Fruit fly (Drosophila melanogaster) whole organism, embryonic: ENCODE results near the gene rdhB.

Experiments used
- Antp ChIP-seq: fragments of 200-800 bp; sonication (Bioruptor generic); optimal IDR thresholded peaks from 3 replicates; lab custom pipeline; 2016; ENCODE audit warnings: missing biosample characterization, missing genetic modification characterization
- B-H1 ChIP-seq: fragments of 200-800 bp; sonication (Bioruptor generic); IDR thresholded peaks from 3 replicates; pipeline ENCODE4 v1.3.6; 2022; ENCODE audit warnings: missing biosample characterization, missing genetic modification characterization
- Blimp-1 ChIP-seq: fragments of 200-800 bp; sonication (Bioruptor generic); optimal IDR thresholded peaks from 3 replicates; lab custom pipeline; 2018; ENCODE audit warnings: missing biosample characterization, missing genetic modification characterization, mild to moderate bottlenecking, moderate library complexity, missing genetic modification reagents
- CG11504 ChIP-seq: fragments of 200-800 bp; sonication (Bioruptor generic); optimal IDR thresholded peaks from 3 replicates; lab custom pipeline; 2019; ENCODE audit warnings: missing biosample characterization, mild to moderate bottlenecking, missing genetic modification characterization, moderate library complexity
- CG12155 ChIP-seq: fragments of 200-800 bp; sonication (Bioruptor generic); optimal IDR thresholded peaks from 3 replicates; lab custom pipeline; 2016; ENCODE audit warnings: missing biosample characterization, missing genetic modification characterization
- CG12236 ChIP-seq: fragments of 200-800 bp; sonication (Bioruptor generic); optimal IDR thresholded peaks from 2 replicates; lab custom pipeline; 2016; ENCODE audit warnings: missing biosample characterization, missing genetic modification characterization
- CG14050 ChIP-seq: fragments of 200-800 bp; sonication (Bioruptor generic); IDR thresholded peaks from 3 replicates; pipeline ENCODE4 v1.3.6; 2022; ENCODE audit warnings: missing biosample characterization, missing genetic modification characterization
- CG1603 ChIP-seq: fragments of 200-800 bp; sonication (Bioruptor generic); optimal IDR thresholded peaks from 2 replicates; lab custom pipeline; 2019; ENCODE audit warnings: missing biosample characterization, mild to moderate bottlenecking, missing genetic modification characterization, moderate library complexity
- CG18011 ChIP-seq: fragments of 200-800 bp; sonication (Bioruptor generic); optimal IDR thresholded peaks from 2 replicates; lab custom pipeline; 2017; ENCODE audit warnings: missing biosample characterization, missing genetic modification characterization, mild to moderate bottlenecking, moderate library complexity, missing genotype
- CG18476 ChIP-seq: fragments of 200-800 bp; sonication (Bioruptor generic); optimal IDR thresholded peaks from 2 replicates; lab custom pipeline; 2016; ENCODE audit warnings: missing biosample characterization, mild to moderate bottlenecking, missing genetic modification characterization
- CG2678 ChIP-seq: fragments of 200-800 bp; sonication (Bioruptor generic); optimal IDR thresholded peaks from 3 replicates; lab custom pipeline; 2019; ENCODE audit warnings: missing biosample characterization, mild to moderate bottlenecking, missing genetic modification characterization, moderate library complexity
- CG30431 ChIP-seq: fragments of 200-800 bp; sonication (Bioruptor generic); optimal IDR thresholded peaks from 2 replicates; lab custom pipeline; 2017; ENCODE audit warnings: missing biosample characterization, missing genetic modification characterization
- CG32772 ChIP-seq: fragments of 200-800 bp; sonication (Bioruptor generic); IDR thresholded peaks from 2 replicates; pipeline ENCODE4 v1.3.6; 2022; ENCODE audit warnings: missing biosample characterization, missing genetic modification characterization
- CG6175 ChIP-seq: fragments of 200-800 bp; sonication (Bioruptor generic); IDR thresholded peaks from 3 replicates; pipeline ENCODE4 v1.3.6; 2022; ENCODE audit warnings: missing biosample characterization, missing genetic modification characterization
- CG6254 ChIP-seq: fragments of 200-800 bp; sonication (Bioruptor generic); optimal IDR thresholded peaks from 3 replicates; lab custom pipeline; 2017; ENCODE audit warnings: mild to moderate bottlenecking, missing biosample characterization, missing genetic modification reagents, missing genetic modification characterization
- CG7786 ChIP-seq: fragments of 200-800 bp; sonication (Bioruptor generic); optimal IDR thresholded peaks from 2 replicates; lab custom pipeline; 2016; ENCODE audit warnings: missing biosample characterization, missing genetic modification characterization
- CG7839 ChIP-seq: fragments of 200-800 bp; sonication (Bioruptor generic); optimal IDR thresholded peaks from 3 replicates; lab custom pipeline; 2018; ENCODE audit warnings: missing biosample characterization, mild to moderate bottlenecking, missing genetic modification characterization, moderate library complexity
- CG7987 ChIP-seq: fragments of 200-800 bp; sonication (Bioruptor generic); optimal IDR thresholded peaks from 2 replicates; lab custom pipeline; 2018; ENCODE audit warnings: missing biosample characterization, mild to moderate bottlenecking, missing genetic modification characterization, moderate library complexity
- CG8478 ChIP-seq: fragments of >200 bp; optimal IDR thresholded peaks from 2 replicates; lab custom pipeline; 2018
- CG9727 ChIP-seq: fragments of 200-800 bp; sonication (Bioruptor generic); optimal IDR thresholded peaks from 3 replicates; lab custom pipeline; 2017; ENCODE audit warnings: missing biosample characterization, mild to moderate bottlenecking, missing genetic modification characterization
- Dfd ChIP-seq, 2 experiments: fragments of >200 bp; optimal IDR thresholded peaks; 2 replicates each; lab custom pipeline; 2017; ENCODE audit warnings: missing biosample characterization in 2 of 2, missing genetic modification characterization in 2 of 2
- Dip3 ChIP-seq: fragments of 200-800 bp; sonication (Bioruptor generic); optimal IDR thresholded peaks from 3 replicates; lab custom pipeline; 2016; ENCODE audit warnings: missing biosample characterization, missing genetic modification characterization
- Dref ChIP-seq: fragments of 200-800 bp; sonication (Bioruptor generic); IDR thresholded peaks from 2 replicates; pipeline ENCODE4 v1.3.6; 2022; ENCODE audit warnings: missing biosample characterization, missing genetic modification characterization
- Drgx ChIP-seq: fragments of 200-800 bp; sonication (Bioruptor generic); IDR thresholded peaks from 2 replicates; pipeline ENCODE4 v1.3.6; 2022; ENCODE audit warnings: missing biosample characterization, missing genetic modification characterization
- Ets65A ChIP-seq: fragments of 200-800 bp; sonication (Bioruptor generic); peaks from one replicate; lab custom pipeline; 2016; ENCODE audit warnings: missing biosample characterization, missing genetic modification characterization
- HHEX ChIP-seq: fragments of 200-800 bp; sonication (Bioruptor generic); optimal IDR thresholded peaks from 3 replicates; lab custom pipeline; 2017; ENCODE audit warnings: missing biosample characterization, mild to moderate bottlenecking, missing genetic modification characterization, missing genetic modification reagents
- Lhr ChIP-seq: fragments of 200-800 bp; sonication (Bioruptor generic); optimal IDR thresholded peaks from 3 replicates; lab custom pipeline; 2017; ENCODE audit warnings: mild to moderate bottlenecking, missing biosample characterization, missing genetic modification reagents, missing genetic modification characterization
- Nf-YA ChIP-seq: fragments of 200-800 bp; sonication (Bioruptor generic); IDR thresholded peaks from 2 replicates; pipeline ENCODE4 v1.3.6; 2022; ENCODE audit warnings: missing biosample characterization, missing genetic modification characterization
- Scr ChIP-seq: fragments of 200-800 bp; sonication (Bioruptor generic); IDR thresholded peaks from 2 replicates; pipeline ENCODE4 v1.3.6; 2022; ENCODE audit warnings: missing biosample characterization, missing genetic modification characterization; ENCODE audit not compliant: partially characterized antibody
- Side ChIP-seq: fragments of 200-800 bp; sonication (Bioruptor generic); optimal IDR thresholded peaks from 2 replicates; lab custom pipeline; 2016; ENCODE audit warnings: missing biosample characterization, missing genetic modification characterization
- Sin3A ChIP-seq: fragments of >200 bp; optimal IDR thresholded peaks from 2 replicates; lab custom pipeline; 2018
- Stat92E ChIP-seq, 3 experiments: fragments of >200 bp in 2 of 3; fragments of 200-800 bp in 1 of 3; sonication (Bioruptor generic) in 1 of 3; optimal IDR thresholded peaks; 2 replicates each; lab custom pipeline; 2017 to 2019; ENCODE audit warnings: missing biosample characterization in 3 of 3, missing genetic modification characterization in 3 of 3, mild to moderate bottlenecking in 1 of 3, moderate library complexity in 1 of 3
- Taf1 ChIP-seq: fragments of 200-800 bp; sonication (Bioruptor generic); IDR thresholded peaks from 2 replicates; pipeline ENCODE4 v1.3.6; 2022; ENCODE audit warnings: missing biosample characterization, missing genetic modification characterization
- chm ChIP-seq: fragments of 200-800 bp; sonication (Bioruptor generic); IDR thresholded peaks from 2 replicates; pipeline ENCODE4 v1.3.6; 2022; ENCODE audit warnings: missing biosample characterization, missing genetic modification characterization
- chn ChIP-seq: fragments of 200-800 bp; sonication (Bioruptor generic); optimal IDR thresholded peaks from 2 replicates; lab custom pipeline; 2016; ENCODE audit warnings: missing biosample characterization, missing genetic modification characterization
- danr ChIP-seq: fragments of 200-800 bp; sonication (Bioruptor generic); IDR thresholded peaks from 2 replicates; pipeline ENCODE4 v1.3.6; 2022; ENCODE audit warnings: missing biosample characterization, missing genetic modification characterization
- dmrt99B ChIP-seq: fragments of 200-800 bp; sonication (Bioruptor generic); optimal IDR thresholded peaks from 2 replicates; lab custom pipeline; 2018; ENCODE audit warnings: missing biosample characterization, mild to moderate bottlenecking, missing genetic modification characterization, moderate library complexity
- ewg ChIP-seq: fragments of 200-800 bp; sonication (Bioruptor generic); optimal IDR thresholded peaks from 3 replicates; lab custom pipeline; 2017; ENCODE audit warnings: mild to moderate bottlenecking, missing biosample characterization, missing genetic modification reagents, missing genetic modification characterization
- gcm ChIP-seq: fragments of 200-800 bp; sonication (Bioruptor generic); optimal IDR thresholded peaks from 2 replicates; lab custom pipeline; 2019; ENCODE audit warnings: missing biosample characterization, mild to moderate bottlenecking, missing genetic modification characterization, moderate library complexity
- inv ChIP-seq: fragments of 200-800 bp; sonication (Bioruptor generic); IDR thresholded peaks from 2 replicates; pipeline ENCODE4 v1.3.6; 2022; ENCODE audit warnings: missing biosample characterization, missing genetic modification characterization; ENCODE audit not compliant: partially characterized antibody
- jing ChIP-seq: fragments of 200-800 bp; sonication (Bioruptor generic); optimal IDR thresholded peaks from 2 replicates; lab custom pipeline; 2018; ENCODE audit warnings: missing biosample characterization, mild to moderate bottlenecking, missing genetic modification characterization
- peb ChIP-seq: fragments of 200-800 bp; sonication (Bioruptor generic); IDR thresholded peaks from 2 replicates; pipeline ENCODE4 v1.3.6; 2022; ENCODE audit warnings: missing biosample characterization, missing genetic modification characterization
- phol ChIP-seq: fragments of 200-800 bp; sonication (Bioruptor generic); optimal IDR thresholded peaks from 3 replicates; lab custom pipeline; 2018; ENCODE audit warnings: missing biosample characterization, mild to moderate bottlenecking, missing genetic modification characterization, moderate library complexity
- shn ChIP-seq: fragments of 200-800 bp; sonication (Bioruptor generic); optimal IDR thresholded peaks from 3 replicates; lab custom pipeline; 2016; ENCODE audit warnings: missing biosample characterization, missing genetic modification characterization
- sisA ChIP-seq: fragments of 200-800 bp; sonication (Bioruptor generic); IDR thresholded peaks from 2 replicates; pipeline ENCODE4 v1.3.6; 2022; ENCODE audit warnings: missing biosample characterization, missing genetic modification characterization
- vfl ChIP-seq: fragments of 200-800 bp; sonication (Bioruptor generic); optimal IDR thresholded peaks from 2 replicates; lab custom pipeline; 2016; ENCODE audit warnings: missing biosample characterization, missing genetic modification characterization
- vnd ChIP-seq: fragments of 200-800 bp; sonication (Bioruptor generic); IDR thresholded peaks from 3 replicates; pipeline ENCODE4 v1.3.6; 2022; ENCODE audit warnings: missing biosample characterization, missing genetic modification characterization; ENCODE audit not compliant: partially characterized antibody
- vvl ChIP-seq: fragments of 200-800 bp; sonication (Bioruptor generic); IDR thresholded peaks from 2 replicates; pipeline ENCODE4 v1.3.6; 2022; ENCODE audit warnings: missing biosample characterization, missing genetic modification characterization
- z ChIP-seq: fragments of 200-800 bp; sonication (Bioruptor generic); IDR thresholded peaks from 3 replicates; pipeline ENCODE4 v1.3.6; 2022; ENCODE audit warnings: missing biosample characterization, missing genetic modification characterization

rdhB gene

DNA sequence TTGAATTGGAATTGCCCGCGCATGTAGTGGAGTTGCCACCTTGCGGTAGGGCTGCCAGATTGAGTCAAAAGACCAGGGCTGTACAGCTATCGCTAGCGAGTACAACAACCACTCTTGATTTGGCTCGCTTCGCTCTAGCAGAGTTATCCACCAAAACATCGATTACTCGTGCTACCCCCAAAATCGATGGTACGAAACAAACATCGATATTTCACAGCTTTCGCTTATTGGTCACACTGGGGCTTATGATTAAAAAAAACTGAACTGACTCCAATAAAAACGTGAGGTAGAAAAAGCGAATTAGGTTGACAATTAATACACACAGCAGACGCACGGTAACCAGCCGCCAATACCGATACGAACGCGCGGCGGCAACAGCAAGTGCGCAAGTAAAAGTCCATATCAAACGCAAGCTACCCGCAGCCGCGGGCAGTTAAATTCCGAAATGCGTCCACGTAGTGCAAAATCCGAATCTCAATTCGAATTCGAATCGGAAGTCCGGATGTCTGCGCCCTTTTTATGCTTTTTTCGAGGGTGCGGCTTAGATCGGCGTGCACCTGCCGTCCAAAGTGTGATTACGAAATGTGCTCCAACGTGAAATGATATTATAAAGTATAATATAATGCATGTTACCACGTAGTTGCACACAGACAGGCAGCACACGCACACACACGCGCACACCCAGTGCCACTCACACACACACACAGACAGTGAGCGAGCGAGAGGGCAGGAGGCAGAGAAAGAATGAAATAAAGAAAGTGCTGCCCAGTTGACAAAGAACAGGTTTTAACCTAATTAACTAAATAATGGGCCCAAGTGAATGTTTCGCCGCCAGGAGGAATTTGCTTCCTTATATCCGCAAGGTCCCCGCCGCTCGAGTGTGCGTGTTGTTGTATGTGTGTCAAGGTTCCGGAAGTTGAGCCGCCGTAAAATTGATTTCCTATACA lies 5.2 kb downstream of the rdhB start, which contains the start of gene Sar1 (continued):
- no peak for TF ChIP-seq Taf1 (GFP tag; lab: Robert Waterston, UW)
- TF ChIP-seq Dref (GFP tag; lab: Robert Waterston, UW): peak; percentile 98
- TF ChIP-seq CG32772 (GFP tag; lab: Robert Waterston, UW): peak; percentile 55
- TF ChIP-seq CG11504: peak; percentile 79
- TF ChIP-seq HHEX: no peak
- TF ChIP-seq CG30431 (GFP tag; lab: Kevin White, UChicago): no peak
- TF ChIP-seq Dfd (GFP tag; optimal IDR thresholded peaks at IDR 0.05; lab: Kevin White, UChicago): peak in 1 of 2 experiments; percentile 16
- no peak for TF ChIP-seq CG18011 (GFP tag; lab: Kevin White, UChicago)
- TF ChIP-seq Lhr (GFP tag; lab: Kevin White, UChicago): peak; percentile 99
- TF ChIP-seq CG18476: no peak
- peak; percentile 53 for TF ChIP-seq sisA (GFP tag; lab: Robert Waterston, UW)
- TF ChIP-seq CG2678: no peak
- peak; percentile 89 for TF ChIP-seq inv (GFP tag; lab: Robert Waterston, UW)
- peak; percentile 90 for TF ChIP-seq Scr (GFP tag; lab: Robert Waterston, UW)
- peak; percentile 92 for TF ChIP-seq CG1603 (tag; lab: Kevin White, UChicago)
- no peak for TF ChIP-seq Nf-YA (GFP tag; lab: Robert Waterston, UW)
- peak; percentile 18 for TF ChIP-seq ewg (GFP tag; lab: Kevin White, UChicago)
- no peak for TF ChIP-seq danr (GFP tag; lab: Robert Waterston, UW)
- no peak for TF ChIP-seq CG9727
- peak; percentile 33 for TF ChIP-seq Antp (GFP tag; lab: Kevin White, UChicago)
- peak; percentile 16 for TF ChIP-seq CG6254 (GFP tag; lab: Kevin White, UChicago)
- TF ChIP-seq Ets65A (GFP tag; lab: Kevin White, UChicago): peak; percentile 95
- TF ChIP-seq CG7839 (tag; lab: Kevin White, UChicago): peak; percentile 24
- no peak for TF ChIP-seq peb
- no peak for TF ChIP-seq B-H1 (GFP tag; lab: Robert Waterston, UW)
- peak; percentile 33 for TF ChIP-seq gcm (GFP tag; lab: Kevin White, UChicago)
- TF ChIP-seq dmrt99B (tag; lab: Kevin White, UChicago): no peak
- TF ChIP-seq vvl (GFP tag; lab: Robert Waterston, UW): peak; percentile 72
- TF ChIP-seq vfl (GFP tag; lab: Kevin White, UChicago): no peak
- TF ChIP-seq jing (GFP tag; lab: Kevin White, UChicago): no peak
- no peak for TF ChIP-seq Drgx (GFP tag; lab: Robert Waterston, UW)
- TF ChIP-seq shn (GFP tag; lab: Kevin White, UChicago): peak; percentile 41
- peak; percentile 52 for TF ChIP-seq CG7786 (GFP tag; lab: Kevin White, UChicago)
- no peak for TF ChIP-seq CG12236 (GFP tag; lab: Kevin White, UChicago)
- no peak; the same call in 2 of the 3 replicates for TF ChIP-seq z (GFP tag; lab: Robert Waterston, UW)
- TF ChIP-seq CG12155: peak; percentile 44
- no peak for TF ChIP-seq chn
- peak; percentile 3 for TF ChIP-seq Dip3 (GFP tag; lab: Kevin White, UChicago)
- no peak for TF ChIP-seq Side (GFP tag; lab: Kevin White, UChicago)
- peak; percentile 29 for TF ChIP-seq CG8478 (lab: Kevin White, UChicago)
- no peak for TF ChIP-seq CG6175 (GFP tag; lab: Robert Waterston, UW)
- peak; percentile 81 for TF ChIP-seq Sin3A
- no peak for TF ChIP-seq CG14050 (GFP tag; lab: Robert Waterston, UW)
- TF ChIP-seq Stat92E (GFP tag; optimal IDR thresholded peaks at IDR 0.05; lab: Kevin White, UChicago): peak in 1 of 3 experiments; percentile 90
- TF ChIP-seq vnd: peak; percentile 80
- peak; percentile 73 for TF ChIP-seq phol (tag; lab: Kevin White, UChicago)
- TF ChIP-seq CG7987 (GFP tag; lab: Kevin White, UChicago): peak; percentile 14
- peak; percentile 11 for TF ChIP-seq Blimp-1 (GFP tag; lab: Kevin White, UChicago)
- TF ChIP-seq chm: 0 out of 2 replicates have a peak, but pooled peaks have one; percentile 18
